Worm (Caenorhabditis elegans) whole organism, early embryonic: ENCODE results near the gene elli-1.

Experiments used
- B0310.2 ChIP-seq: sonication (generic microtip); optimal IDR thresholded peaks from 2 replicates; lab custom pipeline; 2016; ENCODE audit warnings: mild to moderate bottlenecking, missing genetic modification characterization, missing compliant biosample characterization
- F13C5.2 ChIP-seq: sonication (generic microtip); optimal IDR thresholded peaks from 2 replicates; lab custom pipeline; 2017; ENCODE audit warnings: mild to moderate bottlenecking, missing genetic modification characterization, inconsistent platforms, missing compliant biosample characterization
- aly-1 ChIP-seq: sonication (generic microtip); optimal IDR thresholded peaks from 2 replicates; lab custom pipeline; 2016; ENCODE audit warnings: missing genetic modification characterization, missing compliant biosample characterization
- ama-1 ChIP-seq: fragments of 150-350 bp; optimal IDR thresholded peaks from 2 replicates; lab custom pipeline; 2014
- ceh-13 ChIP-seq: fragments of 200-800 bp; sonication (Bioruptor generic); optimal IDR thresholded peaks from 2 replicates; lab custom pipeline; 2018; ENCODE audit warnings: mild to moderate bottlenecking, missing genetic modification characterization, missing compliant biosample characterization
- ceh-36 ChIP-seq: sonication (generic microtip); optimal IDR thresholded peaks from 2 replicates; lab custom pipeline; 2016; ENCODE audit warnings: missing genetic modification characterization, inconsistent platforms, missing compliant biosample characterization
- ets-7 ChIP-seq: sonication (generic microtip); optimal IDR thresholded peaks from 2 replicates; lab custom pipeline; 2016; ENCODE audit warnings: missing genotype, missing genetic modification characterization, missing compliant biosample characterization
- flt-1 ChIP-seq: fragments of 200-800 bp; sonication (Bioruptor generic); IDR thresholded peaks from 2 replicates; pipeline ENCODE4 v1.3.6; 2022; ENCODE audit warnings: missing genetic modification characterization, missing compliant biosample characterization
- hmbx-1 ChIP-seq: sonication (generic microtip); optimal IDR thresholded peaks from 2 replicates; lab custom pipeline; 2016; ENCODE audit warnings: mild to moderate bottlenecking, missing genetic modification characterization, missing compliant biosample characterization
- hmg-4 ChIP-seq: fragments of 200-800 bp; sonication (Bioruptor generic); optimal IDR thresholded peaks from 2 replicates; lab custom pipeline; 2018; ENCODE audit warnings: mild to moderate bottlenecking, missing genetic modification characterization, missing compliant biosample characterization
- hnd-1 ChIP-seq: sonication (generic microtip); optimal IDR thresholded peaks from 2 replicates; lab custom pipeline; 2016; ENCODE audit warnings: missing genetic modification characterization, missing compliant biosample characterization
- pes-1 ChIP-seq: fragments of 200-800 bp; sonication (Bioruptor generic); IDR thresholded peaks from 2 replicates; pipeline ENCODE4 v1.3.6; 2022; ENCODE audit warnings: missing genetic modification reagents, missing genetic modification characterization, missing compliant biosample characterization
- scrt-1 ChIP-seq: fragments of 200-800 bp; sonication (Bioruptor generic); IDR thresholded peaks from 2 replicates; pipeline ENCODE4 v1.3.6; 2022; ENCODE audit warnings: missing genetic modification characterization, missing compliant biosample characterization
- sea-1 ChIP-seq: fragments of 200-800 bp; sonication (Bioruptor generic); conservative IDR thresholded peaks from 2 replicates; pipeline ENCODE4 v1.3.6; 2022; ENCODE audit warnings: missing genetic modification characterization, missing compliant biosample characterization
- tbx-11 ChIP-seq: fragments of 200-800 bp; sonication (Bioruptor generic); IDR thresholded peaks from 2 replicates; pipeline ENCODE4 v1.3.6; 2022; ENCODE audit warnings: missing genetic modification characterization, missing compliant biosample characterization
- tbx-37 ChIP-seq: fragments of 200-800 bp; sonication (Bioruptor generic); conservative IDR thresholded peaks from 2 replicates; pipeline ENCODE4 v1.3.6; 2022; ENCODE audit warnings: missing genetic modification reagents, missing genetic modification characterization, missing compliant biosample characterization
- tra-4 ChIP-seq: sonication (generic microtip); optimal IDR thresholded peaks from 2 replicates; lab custom pipeline; 2017; ENCODE audit warnings: missing genetic modification characterization, missing compliant biosample characterization

The elli-1 gene

DNA sequence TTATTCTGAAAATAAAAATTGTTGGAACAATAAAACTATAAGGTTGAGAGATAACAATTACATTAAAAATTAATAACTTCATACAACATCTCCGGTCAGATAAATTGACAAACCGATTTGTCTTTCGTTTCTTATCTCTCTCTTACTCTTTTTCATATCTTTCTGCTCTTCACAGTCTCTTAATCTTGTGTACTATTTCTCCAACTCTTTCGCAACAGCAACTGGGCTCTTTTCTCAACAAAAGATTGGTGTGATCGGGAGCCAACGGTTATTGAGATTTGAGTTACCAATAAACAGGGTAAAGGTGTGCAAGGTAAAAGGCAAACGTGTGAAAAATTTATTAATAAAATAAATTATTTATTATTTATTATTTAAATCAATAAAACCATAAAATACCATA is 32.0 kb upstream of the elli-1 start, which contains the start of gene C33D9.8:
Gene C33D9.8 (minus strand): TSS at position 99 of the 400 bp plus-strand sequence.
- TF ChIP-seq hnd-1 (tag; lab: Kevin White, UChicago), result no peak
- no peak for TF ChIP-seq hmg-4 (GFP tag; lab: Kevin White, UChicago)

- TF ChIP-seq F13C5.2 (tag; lab: Kevin White, UChicago) (no peak), ceh-36 (tag; lab: Kevin White, UChicago) (no peak), ceh-13 (no peak), B0310.2 (no peak), aly-1 (tag; lab: Kevin White, UChicago) (no peak), flt-1 (no peak), ets-7 (no peak), scrt-1 (GFP tag; lab: Robert Waterston, UW) (no peak)
Observed at ce11 chrIV:8784855-8785327, 30.3 kb upstream of the elli-1 start, which contains the start of gene C33D9.13. C33D9.13 (minus strand) TSS chrIV:8785277.

DNA sequence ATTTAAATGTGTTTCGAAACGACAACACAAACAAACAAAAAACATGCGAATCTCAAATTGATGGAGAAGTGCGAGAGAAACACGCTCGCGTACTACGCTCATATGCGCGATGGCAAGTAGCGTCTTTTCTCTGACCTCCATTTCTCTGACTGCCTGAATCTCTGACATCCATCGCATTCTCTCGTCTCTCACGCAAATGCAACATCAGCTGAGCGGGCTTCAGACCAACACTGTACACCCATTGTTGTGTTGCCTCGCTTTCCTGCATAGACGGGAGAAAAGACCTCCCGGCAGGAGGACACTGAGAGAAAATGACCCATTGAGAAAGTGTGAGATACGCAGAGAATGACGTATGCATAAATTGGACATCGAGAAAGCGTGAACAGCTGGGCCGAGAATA is 27.5 kb upstream of the elli-1 start:
- peak; percentile 96 for TF ChIP-seq hmg-4 (GFP tag; lab: Kevin White, UChicago)
- no peak for TF ChIP-seq ets-7
- no peak for TF ChIP-seq hmbx-1
- peak; percentile 33 for TF ChIP-seq F13C5.2 (tag; lab: Kevin White, UChicago)
- TF ChIP-seq aly-1 (tag; lab: Kevin White, UChicago), result peak; percentile 35
- 0 out of 2 replicates have a peak, but pooled peaks have one; percentile 31 for TF ChIP-seq scrt-1 (GFP tag; lab: Robert Waterston, UW)
- 0 out of 2 replicates have a peak, but pooled peaks have one; percentile 23 for TF ChIP-seq sea-1 (GFP tag; lab: Robert Waterston, UW)
- TF ChIP-seq flt-1, result 0 out of 2 replicates have a peak, but pooled peaks have one; percentile 6
- TF ChIP-seq ceh-36 (tag; lab: Kevin White, UChicago), result no peak

ce11 chrIV:8778045-8778444 is 23.4 kb upstream of the elli-1 start, which contains the start of gene C33D9.6:
C33D9.6 (minus strand) TSS chrIV:8778145.
- TF ChIP-seq hnd-1 (tag; lab: Kevin White, UChicago), result no peak
- TF ChIP-seq ets-7, result no peak
- no peak for TF ChIP-seq tbx-11 (GFP tag; lab: Robert Waterston, UW)
- TF ChIP-seq hmg-4 (GFP tag; lab: Kevin White, UChicago), result no peak
- no peak for TF ChIP-seq tbx-37 (GFP tag; lab: Robert Waterston, UW)
- TF ChIP-seq ama-1 (lab: Kevin White, UChicago), result no peak
- no peak for TF ChIP-seq ceh-36 (tag; lab: Kevin White, UChicago)
- no peak for TF ChIP-seq F13C5.2 (tag; lab: Kevin White, UChicago)
- TF ChIP-seq scrt-1 (GFP tag; lab: Robert Waterston, UW), result no peak
- no peak for TF ChIP-seq flt-1
- TF ChIP-seq B0310.2, result no peak
- no peak for TF ChIP-seq pes-1 (GFP tag; lab: Robert Waterston, UW)
- no peak for TF ChIP-seq tra-4 (tag; lab: Kevin White, UChicago)
- no peak for TF ChIP-seq aly-1 (tag; lab: Kevin White, UChicago)
- no peak for TF ChIP-seq sea-1 (GFP tag; lab: Robert Waterston, UW)
- TF ChIP-seq ceh-13, result no peak
- no peak for TF ChIP-seq hmbx-1

DNA sequence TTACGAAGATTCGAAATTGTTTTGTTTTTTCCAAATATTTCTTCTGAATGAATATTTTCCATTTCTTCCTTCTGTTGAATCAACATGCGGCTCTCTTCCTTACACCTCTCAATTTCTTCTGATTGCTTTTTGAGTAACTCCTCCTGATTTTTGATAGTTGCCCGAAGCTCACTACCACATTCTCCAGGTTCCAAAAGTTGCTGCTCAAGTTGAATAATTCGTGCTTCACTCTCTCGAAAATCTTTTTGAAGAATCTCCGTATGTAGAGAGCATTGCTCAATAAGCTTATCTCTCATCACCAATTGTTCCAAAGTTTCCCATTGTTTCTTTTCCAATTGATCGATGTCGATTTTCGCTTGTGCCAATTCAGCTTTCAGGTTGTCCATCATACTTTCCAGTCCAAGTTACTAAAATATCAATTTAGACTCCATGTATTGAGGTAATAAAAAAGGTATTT is 18.2 kb upstream of the elli-1 start, which contains the start of gene F20C5.6:
Gene F20C5.6 (minus strand): TSS at position 407 of the 457 bp plus-strand sequence.
- TF ChIP-seq tra-4 (tag; lab: Kevin White, UChicago) (no peak), tbx-37 (GFP tag; lab: Robert Waterston, UW) (no peak), ama-1 (lab: Kevin White, UChicago) (peak; percentile 93)

DNA sequence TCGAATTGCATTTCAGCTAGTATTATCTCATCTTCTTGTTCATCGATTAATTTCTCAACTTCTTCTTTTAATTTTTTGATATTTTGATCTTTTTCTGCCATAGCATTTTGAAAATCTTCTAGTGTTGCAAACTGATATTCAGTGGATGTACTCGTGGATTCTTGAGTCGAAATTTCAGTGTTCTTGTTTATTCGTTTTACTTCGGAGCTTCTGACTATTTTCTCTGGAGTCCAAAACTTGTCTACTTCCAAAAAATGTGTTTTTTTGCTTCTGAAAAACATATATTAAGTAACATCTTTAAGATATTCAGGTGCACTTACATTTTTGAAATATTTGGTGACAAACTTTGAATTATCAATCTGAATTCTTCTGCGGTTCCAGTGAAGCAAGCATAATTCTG is 14.9 kb upstream of the elli-1 start, which contains the start of gene F20C5.5:
Gene F20C5.5 (minus strand): TSS at position 101 of the 400 bp plus-strand sequence.
- TF ChIP-seq tbx-11 (GFP tag; lab: Robert Waterston, UW), result no peak
- TF ChIP-seq sea-1 (GFP tag; lab: Robert Waterston, UW), result no peak
- no peak for TF ChIP-seq hmbx-1
- TF ChIP-seq tra-4 (tag; lab: Kevin White, UChicago), result no peak
- TF ChIP-seq aly-1 (tag; lab: Kevin White, UChicago), result no peak
- TF ChIP-seq ets-7, result no peak
- TF ChIP-seq tbx-37 (GFP tag; lab: Robert Waterston, UW), result no peak
- no peak for TF ChIP-seq hnd-1 (tag; lab: Kevin White, UChicago)
- no peak for TF ChIP-seq B0310.2
- no peak for TF ChIP-seq F13C5.2 (tag; lab: Kevin White, UChicago)
- TF ChIP-seq ceh-13, result no peak
- TF ChIP-seq pes-1 (GFP tag; lab: Robert Waterston, UW), result no peak
- no peak for TF ChIP-seq hmg-4 (GFP tag; lab: Kevin White, UChicago)
- TF ChIP-seq flt-1, result no peak
- no peak for TF ChIP-seq ama-1 (lab: Kevin White, UChicago)
- no peak for TF ChIP-seq ceh-36 (tag; lab: Kevin White, UChicago)
- TF ChIP-seq scrt-1 (GFP tag; lab: Robert Waterston, UW), result no peak

- no peak for TF ChIP-seq ceh-13
- no peak for TF ChIP-seq F13C5.2 (tag; lab: Kevin White, UChicago)
- no peak for TF ChIP-seq tbx-37 (GFP tag; lab: Robert Waterston, UW)
- TF ChIP-seq sea-1 (GFP tag; lab: Robert Waterston, UW), result no peak
- no peak for TF ChIP-seq ets-7
- no peak for TF ChIP-seq hmbx-1
- TF ChIP-seq hmg-4 (GFP tag; lab: Kevin White, UChicago), result no peak
- no peak for TF ChIP-seq aly-1 (tag; lab: Kevin White, UChicago)
- no peak for TF ChIP-seq hnd-1 (tag; lab: Kevin White, UChicago)
- TF ChIP-seq flt-1, result no peak
- no peak for TF ChIP-seq ama-1 (lab: Kevin White, UChicago)
- no peak for TF ChIP-seq B0310.2
- TF ChIP-seq pes-1 (GFP tag; lab: Robert Waterston, UW), result no peak
- TF ChIP-seq ceh-36 (tag; lab: Kevin White, UChicago), result no peak
- no peak for TF ChIP-seq tra-4 (tag; lab: Kevin White, UChicago)
- TF ChIP-seq scrt-1 (GFP tag; lab: Robert Waterston, UW), result no peak
- TF ChIP-seq tbx-11 (GFP tag; lab: Robert Waterston, UW), result no peak
Observed at ce11 chrIV:8764567-8764966, 9.9 kb upstream of the elli-1 start, which contains the start of gene cdc-50.B. cdc-50.B (plus strand) TSS chrIV:8764867.
